Fruit fly (Drosophila melanogaster) whole organism, embryonic: Measurements from ENCODE around the gene CG32188.
A peak's percentile ranks its signal among the peaks of the same experiment; 100 is the strongest.

Experiments used
- C15 ChIP-seq: fragments of 200-800 bp; sonication (Bioruptor generic); IDR thresholded peaks from 3 replicates; pipeline ENCODE4 v1.3.6; 2022; ENCODE audit warnings: missing biosample characterization, missing genetic modification characterization
- CG10209 ChIP-seq: fragments of 200-800 bp; sonication (Bioruptor generic); optimal IDR thresholded peaks from 3 replicates; lab custom pipeline; 2017; ENCODE audit warnings: missing biosample characterization, mild to moderate bottlenecking, missing genetic modification characterization, missing genetic modification reagents
- CG10267 ChIP-seq: fragments of 200-800 bp; sonication (Bioruptor generic); optimal IDR thresholded peaks from 2 replicates; lab custom pipeline; 2018; ENCODE audit warnings: missing biosample characterization, mild to moderate bottlenecking, missing genetic modification characterization, moderate library complexity
- CG10654 ChIP-seq: fragments of 200-800 bp; sonication (Bioruptor generic); optimal IDR thresholded peaks from 2 replicates; lab custom pipeline; 2016; ENCODE audit warnings: missing biosample characterization, missing genetic modification characterization
- CG12299 ChIP-seq: fragments of 200-800 bp; sonication (Bioruptor generic); optimal IDR thresholded peaks from 2 replicates; lab custom pipeline; 2018; ENCODE audit warnings: missing biosample characterization, mild to moderate bottlenecking, missing genetic modification characterization
- CG14667 ChIP-seq: fragments of 200-800 bp; sonication (Bioruptor generic); IDR thresholded peaks from 2 replicates; pipeline ENCODE4 v1.3.6; 2022; ENCODE audit warnings: missing biosample characterization, missing genetic modification characterization
- CG14710 ChIP-seq: fragments of 200-800 bp; sonication (Bioruptor generic); optimal IDR thresholded peaks from 3 replicates; lab custom pipeline; 2019; ENCODE audit warnings: missing biosample characterization, mild to moderate bottlenecking, missing genetic modification characterization, moderate library complexity
- CG14965 ChIP-seq: fragments of 200-800 bp; sonication (Bioruptor generic); optimal IDR thresholded peaks from 2 replicates; lab custom pipeline; 2016; ENCODE audit warnings: missing biosample characterization, missing genetic modification characterization, borderline replicate concordance
- CG15479 ChIP-seq: fragments of 200-800 bp; sonication (Bioruptor generic); optimal IDR thresholded peaks from 3 replicates; lab custom pipeline; 2019; ENCODE audit warnings: missing biosample characterization, mild to moderate bottlenecking, missing genetic modification characterization, moderate library complexity
- CG18476 ChIP-seq: fragments of 200-800 bp; sonication (Bioruptor generic); optimal IDR thresholded peaks from 2 replicates; lab custom pipeline; 2016; ENCODE audit warnings: missing biosample characterization, mild to moderate bottlenecking, missing genetic modification characterization
- CG2120 ChIP-seq: fragments of 200-800 bp; sonication (Bioruptor generic); optimal IDR thresholded peaks from 3 replicates; lab custom pipeline; 2016; ENCODE audit warnings: missing biosample characterization, missing genetic modification characterization
- CG2712 ChIP-seq: fragments of 200-800 bp; optimal IDR thresholded peaks from 3 replicates; lab custom pipeline; 2019; ENCODE audit warnings: missing biosample characterization, mild to moderate bottlenecking, missing genetic modification characterization, moderate library complexity
- CG2875 ChIP-seq: fragments of 200-800 bp; sonication (Bioruptor generic); optimal IDR thresholded peaks from 2 replicates; lab custom pipeline; 2017; ENCODE audit warnings: missing biosample characterization, mild to moderate bottlenecking, missing genetic modification characterization, missing genetic modification reagents
- CG31388 ChIP-seq: fragments of 200-800 bp; sonication (Bioruptor generic); optimal IDR thresholded peaks from 2 replicates; lab custom pipeline; 2016; ENCODE audit warnings: missing biosample characterization, missing genetic modification characterization
- CG31441 ChIP-seq: fragments of 200-800 bp; sonication (Bioruptor generic); IDR thresholded peaks from 2 replicates; pipeline ENCODE4 v1.3.6; 2022; ENCODE audit warnings: missing biosample characterization, missing genetic modification characterization
- CG3995 ChIP-seq: fragments of 200-800 bp; sonication (Bioruptor generic); optimal IDR thresholded peaks from 3 replicates; lab custom pipeline; 2016; ENCODE audit warnings: missing biosample characterization, missing genetic modification characterization
- CG4328 ChIP-seq: fragments of 200-800 bp; sonication (Bioruptor generic); optimal IDR thresholded peaks from 3 replicates; lab custom pipeline; 2017; ENCODE audit warnings: missing biosample characterization, missing genetic modification reagents, missing genetic modification characterization
- CG7271 ChIP-seq: fragments of 200-800 bp; sonication (Bioruptor generic); optimal IDR thresholded peaks from 2 replicates; lab custom pipeline; 2018; ENCODE audit warnings: missing biosample characterization, mild to moderate bottlenecking, missing genetic modification characterization, moderate library complexity
- CG8290 ChIP-seq, 3 experiments: fragments of 200-800 bp; sonication (Bioruptor generic); optimal IDR thresholded peaks; 2 replicates each; lab custom pipeline; 2016 to 2019; ENCODE audit warnings: missing biosample characterization in 3 of 3, missing genetic modification characterization in 3 of 3, mild to moderate bottlenecking in 2 of 3, moderate library complexity in 1 of 3
- CG8944 ChIP-seq: fragments of 200-800 bp; sonication (Bioruptor generic); optimal IDR thresholded peaks from 3 replicates; lab custom pipeline; 2016; ENCODE audit warnings: missing biosample characterization, missing genetic modification characterization
- CG9932 ChIP-seq: fragments of 200-800 bp; sonication (Bioruptor generic); IDR thresholded peaks from 2 replicates; pipeline ENCODE4 v1.3.6; 2022; ENCODE audit warnings: missing biosample characterization, missing genetic modification characterization
- Dbx ChIP-seq: fragments of 200-800 bp; sonication (Bioruptor generic); IDR thresholded peaks from 3 replicates; pipeline ENCODE4 v1.3.6; 2022; ENCODE audit warnings: missing biosample characterization, missing genetic modification characterization
- Dip3 ChIP-seq: fragments of 200-800 bp; sonication (Bioruptor generic); optimal IDR thresholded peaks from 3 replicates; lab custom pipeline; 2016; ENCODE audit warnings: missing biosample characterization, missing genetic modification characterization
- Dp ChIP-seq: fragments of 200-800 bp; sonication (Bioruptor generic); optimal IDR thresholded peaks from 2 replicates; lab custom pipeline; 2018; ENCODE audit warnings: missing biosample characterization, mild to moderate bottlenecking, missing genetic modification characterization, moderate library complexity
- Elba2 ChIP-seq: fragments of 200-800 bp; sonication (Bioruptor generic); optimal IDR thresholded peaks from 3 replicates; lab custom pipeline; 2016; ENCODE audit warnings: missing biosample characterization, missing genetic modification characterization
- Gsc ChIP-seq: fragments of 200-800 bp; sonication (Bioruptor generic); IDR thresholded peaks from 2 replicates; pipeline ENCODE4 v1.3.6; 2022; ENCODE audit warnings: missing biosample characterization, missing genetic modification characterization
- HLH54F ChIP-seq: fragments of 200-800 bp; sonication (Bioruptor generic); optimal IDR thresholded peaks from 3 replicates; lab custom pipeline; 2016; ENCODE audit warnings: missing biosample characterization, missing genetic modification characterization
- Hmr ChIP-seq: fragments of 200-800 bp; sonication (Bioruptor generic); optimal IDR thresholded peaks from 3 replicates; lab custom pipeline; 2017; ENCODE audit warnings: mild to moderate bottlenecking, missing biosample characterization, missing genetic modification reagents, missing genetic modification characterization
- Hr51 ChIP-seq, 2 experiments: fragments of 200-800 bp; sonication (Bioruptor generic); optimal IDR thresholded peaks; 2 replicates in 1 of 2; 3 replicates in 1 of 2; lab custom pipeline; 2016 to 2018; ENCODE audit warnings: missing biosample characterization in 2 of 2, missing genetic modification characterization in 2 of 2, mild to moderate bottlenecking in 1 of 2, moderate library complexity in 1 of 2
- MESR4 ChIP-seq: fragments of 200-800 bp; sonication (Bioruptor generic); optimal IDR thresholded peaks from 2 replicates; lab custom pipeline; 2018; ENCODE audit warnings: missing biosample characterization, mild to moderate bottlenecking, missing genetic modification characterization, moderate library complexity
- Med ChIP-seq: fragments of 200-800 bp; sonication (Bioruptor generic); peaks from one replicate; lab custom pipeline; 2016; ENCODE audit warnings: missing biosample characterization, missing genetic modification characterization, mild to moderate bottlenecking, inconsistent platforms, moderate library complexity
- Opbp ChIP-seq: fragments of 200-800 bp; sonication (Bioruptor generic); IDR thresholded peaks from 3 replicates; pipeline ENCODE4 v1.3.6; 2022; ENCODE audit warnings: missing biosample characterization, missing genetic modification characterization; ENCODE audit not compliant: partially characterized antibody
- YL-1 ChIP-seq: fragments of 200-800 bp; sonication (Bioruptor generic); optimal IDR thresholded peaks from 3 replicates; lab custom pipeline; 2017; ENCODE audit warnings: missing biosample characterization, mild to moderate bottlenecking, missing genetic modification characterization
- abd-A ChIP-seq: fragments of 200-800 bp; sonication (Bioruptor generic); optimal IDR thresholded peaks from 3 replicates; lab custom pipeline; 2019; ENCODE audit warnings: missing biosample characterization, mild to moderate bottlenecking, missing genetic modification characterization, moderate library complexity
- ara ChIP-seq: fragments of 200-800 bp; sonication (Bioruptor generic); IDR thresholded peaks from 2 replicates; pipeline ENCODE4 v1.3.6; 2022; ENCODE audit warnings: missing biosample characterization, missing genetic modification characterization
- chif ChIP-seq, 2 experiments: fragments of 200-800 bp; sonication (Bioruptor generic); optimal IDR thresholded peaks; 3 replicates each; lab custom pipeline; 2016; ENCODE audit warnings: missing biosample characterization in 2 of 2, missing genetic modification characterization in 2 of 2
- chn ChIP-seq: fragments of 200-800 bp; sonication (Bioruptor generic); optimal IDR thresholded peaks from 2 replicates; lab custom pipeline; 2016; ENCODE audit warnings: missing biosample characterization, missing genetic modification characterization
- fd96Cb ChIP-seq: fragments of 200-800 bp; sonication (Bioruptor generic); optimal IDR thresholded peaks from 2 replicates; lab custom pipeline; 2018; ENCODE audit warnings: missing biosample characterization, mild to moderate bottlenecking, missing genetic modification characterization, moderate library complexity
- gcm2 ChIP-seq: fragments of 200-800 bp; sonication (Bioruptor generic); optimal IDR thresholded peaks from 2 replicates; lab custom pipeline; 2016; ENCODE audit warnings: missing biosample characterization, missing genetic modification characterization
- gro ChIP-seq: fragments of 200-800 bp; sonication (Bioruptor generic); optimal IDR thresholded peaks from 2 replicates; lab custom pipeline; 2016; ENCODE audit warnings: missing biosample characterization, missing genetic modification characterization
- pfk ChIP-seq: fragments of 200-800 bp; sonication (Bioruptor generic); optimal IDR thresholded peaks from 2 replicates; lab custom pipeline; 2018; ENCODE audit warnings: missing biosample characterization, mild to moderate bottlenecking, missing genetic modification characterization, moderate library complexity
- run ChIP-seq: fragments of 200-800 bp; sonication (Bioruptor generic); optimal IDR thresholded peaks from 3 replicates; lab custom pipeline; 2018; ENCODE audit warnings: missing biosample characterization, mild to moderate bottlenecking, missing genetic modification characterization
- scrt ChIP-seq: fragments of 200-800 bp; sonication (Bioruptor generic); optimal IDR thresholded peaks from 2 replicates; lab custom pipeline; 2018; ENCODE audit warnings: missing biosample characterization, mild to moderate bottlenecking, missing genetic modification characterization, moderate library complexity
- sens-2 ChIP-seq: fragments of 200-800 bp; sonication (Bioruptor generic); IDR thresholded peaks from 2 replicates; pipeline ENCODE4 v1.3.6; 2022; ENCODE audit warnings: missing biosample characterization, missing genetic modification characterization
- seq ChIP-seq: fragments of 200-800 bp; sonication (Bioruptor generic); IDR thresholded peaks from 2 replicates; pipeline ENCODE4 v1.3.6; 2022; ENCODE audit warnings: missing biosample characterization, missing genetic modification characterization
- slp2 ChIP-seq: fragments of 200-800 bp; sonication (Bioruptor generic); optimal IDR thresholded peaks from 2 replicates; lab custom pipeline; 2016; ENCODE audit warnings: missing biosample characterization, missing genetic modification characterization
- sna ChIP-seq: fragments of 200-800 bp; sonication (Bioruptor generic); IDR thresholded peaks from 2 replicates; pipeline ENCODE4 v1.3.6; 2022; ENCODE audit warnings: missing biosample characterization, missing genetic modification characterization; ENCODE audit not compliant: partially characterized antibody
- tin ChIP-seq: fragments of 200-800 bp; sonication (Bioruptor generic); optimal IDR thresholded peaks from 3 replicates; lab custom pipeline; 2016; ENCODE audit warnings: missing biosample characterization, missing genetic modification characterization
- vfl ChIP-seq: fragments of 200-800 bp; sonication (Bioruptor generic); optimal IDR thresholded peaks from 2 replicates; lab custom pipeline; 2016; ENCODE audit warnings: missing biosample characterization, missing genetic modification characterization
- zen ChIP-seq: fragments of 200-800 bp; sonication (Bioruptor generic); optimal IDR thresholded peaks from 3 replicates; lab custom pipeline; 2018; ENCODE audit warnings: missing biosample characterization, mild to moderate bottlenecking, missing genetic modification characterization, moderate library complexity

The CG32188 gene

DNA sequence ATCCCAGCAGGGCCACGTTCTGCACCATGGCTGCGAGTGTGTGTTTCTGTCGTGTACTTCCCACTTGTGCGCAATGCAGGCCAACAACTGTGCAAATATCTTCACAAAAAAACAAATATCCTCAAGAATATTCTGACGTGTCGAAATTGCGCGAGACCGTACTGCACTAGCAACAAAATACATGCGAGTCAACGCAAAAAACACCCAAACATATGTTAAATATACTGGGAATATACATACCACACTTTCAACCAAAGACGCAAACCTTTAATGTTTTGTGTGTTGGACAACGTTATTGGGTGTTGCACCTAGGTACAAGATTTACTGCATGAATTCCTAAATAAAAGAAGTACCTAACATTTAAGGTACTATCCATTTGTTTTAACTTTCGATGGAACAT, 31.3 kb downstream of the CG32188 start, which contains the start of gene NUCB1 (continued):
- TF ChIP-seq CG9932 (GFP tag; lab: Robert Waterston, UW) (peak; percentile 68), CG10267 (tag; lab: Kevin White, UChicago) (peak; percentile 95), sna (no peak), Hr51 (GFP tag; optimal IDR thresholded peaks at IDR 0.05; lab: Kevin White, UChicago) (peak in 1 of 2 experiments; percentile 22), Dp (GFP tag; lab: Kevin White, UChicago) (peak; percentile 45), gro (GFP tag; lab: Kevin White, UChicago) (peak; percentile 71), sens-2 (no peak), CG15479 (GFP tag; lab: Kevin White, UChicago) (peak; percentile 71), run (tag; lab: Kevin White, UChicago) (no peak), Dbx (peak; percentile 69; the same call in 2 of the 3 replicates), YL-1 (GFP tag; lab: Kevin White, UChicago) (peak; percentile 82), tin (peak; percentile 3), ara (peak; percentile 54), MESR4 (GFP tag; lab: Kevin White, UChicago) (peak; percentile 93), CG2875 (GFP tag; lab: Kevin White, UChicago) (peak; percentile 17), Med (GFP tag; lab: Kevin White, UChicago) (peak; percentile 94), CG14965 (no peak), CG8944 (GFP tag; lab: Kevin White, UChicago) (peak; percentile 33), CG8290 (GFP tag; optimal IDR thresholded peaks at IDR 0.05; lab: Kevin White, UChicago) (peak; percentile 20), CG8290 (tag; optimal IDR thresholded peaks at IDR 0.05; lab: Kevin White, UChicago) (peak in 1 of 2 experiments; percentile 89), CG18476 (GFP tag; lab: Kevin White, UChicago) (no peak), CG10209 (GFP tag; lab: Kevin White, UChicago) (peak; percentile 36), fd96Cb (no peak), chif (GFP tag; optimal IDR thresholded peaks at IDR 0.05; lab: Kevin White, UChicago) (no peak), Gsc (GFP tag; lab: Robert Waterston, UW) (no peak), C15 (GFP tag; lab: Robert Waterston, UW) (no peak), slp2 (GFP tag; lab: Kevin White, UChicago) (peak; percentile 19), CG3995 (GFP tag; lab: Kevin White, UChicago) (peak; percentile 27), scrt (GFP tag; lab: Kevin White, UChicago) (no peak), CG12299 (tag; lab: Kevin White, UChicago) (no peak), CG10654 (peak; percentile 15), CG2712 (tag; lab: Kevin White, UChicago) (peak; percentile 55), CG31388 (no peak), abd-A (tag; lab: Kevin White, UChicago) (no peak), CG14710 (tag; lab: Kevin White, UChicago) (peak; percentile 60), CG4328 (GFP tag; lab: Kevin White, UChicago) (no peak), vfl (GFP tag; lab: Kevin White, UChicago) (peak; percentile 29), CG31441 (GFP tag; lab: Robert Waterston, UW) (no peak), HLH54F (GFP tag; lab: Kevin White, UChicago) (peak; percentile 13), Hmr (peak; percentile 72), CG2120 (GFP tag; lab: Kevin White, UChicago) (peak; percentile 70), CG14667 (no peak), zen (tag; lab: Kevin White, UChicago) (peak; percentile 46), Dip3 (peak; percentile 43), seq (GFP tag; lab: Robert Waterston, UW) (no peak), gcm2 (GFP tag; lab: Kevin White, UChicago) (peak; percentile 7), Elba2 (GFP tag; lab: Kevin White, UChicago) (no peak), CG7271 (tag; lab: Kevin White, UChicago) (peak; percentile 26), Opbp (GFP tag; lab: Robert Waterston, UW) (peak; percentile 48; the same call in 1 of the 3 replicates), chn (GFP tag; lab: Kevin White, UChicago) (peak; percentile 3), pfk (peak; percentile 23)
